Worm (Caenorhabditis elegans) whole organism, L2 larva: ENCODE measurements around the gene twk-5.
A peak's percentile ranks its signal among the peaks of the same experiment; 100 is the strongest.

Experiments
- C34F6.9 ChIP-seq: fragments of 150-350 bp; optimal IDR thresholded peaks from 2 replicates; lab custom pipeline; 2014; ENCODE audit warnings: missing biosample characterization, missing genetic modification characterization
- F13H6.1 ChIP-seq: sonication (generic microtip); optimal IDR thresholded peaks from 2 replicates; lab custom pipeline; 2016; ENCODE audit warnings: missing genetic modification characterization, missing compliant biosample characterization
- R02D3.7 ChIP-seq: fragments of 150-350 bp; optimal IDR thresholded peaks from 2 replicates; lab custom pipeline; 2014; ENCODE audit warnings: missing biosample characterization, missing genetic modification characterization
- ZK546.5 ChIP-seq: sonication (generic microtip); optimal IDR thresholded peaks from 2 replicates; lab custom pipeline; 2017; ENCODE audit warnings: missing biosample characterization, missing genetic modification characterization
- alr-1 ChIP-seq: fragments of 150-350 bp; optimal IDR thresholded peaks from 2 replicates; lab custom pipeline; 2014; ENCODE audit warnings: missing biosample characterization, missing genetic modification characterization
- aly-2 ChIP-seq: fragments of 150-350 bp; optimal IDR thresholded peaks from 2 replicates; lab custom pipeline; 2014; ENCODE audit warnings: missing biosample characterization, missing genetic modification characterization
- blmp-1 ChIP-seq: sonication (generic microtip); optimal IDR thresholded peaks from 2 replicates; lab custom pipeline; 2017; ENCODE audit warnings: missing genetic modification characterization, mild to moderate bottlenecking, missing compliant biosample characterization, antibody characterized with exemption, moderate library complexity; ENCODE audit not compliant: insufficient read depth
- ceh-16 ChIP-seq: fragments of 150-350 bp; optimal IDR thresholded peaks from 2 replicates; lab custom pipeline; 2014; ENCODE audit warnings: missing biosample characterization, missing genetic modification characterization
- crh-2 ChIP-seq: sonication (generic microtip); optimal IDR thresholded peaks from 2 replicates; lab custom pipeline; 2017; ENCODE audit warnings: missing biosample characterization, missing genetic modification characterization
- egl-27 ChIP-seq: sonication (generic microtip); optimal IDR thresholded peaks from 3 replicates; lab custom pipeline; 2017; ENCODE audit warnings: missing biosample characterization, missing genetic modification reagents, missing genetic modification characterization
- elt-3 ChIP-seq: sonication (generic microtip); optimal IDR thresholded peaks from 2 replicates; lab custom pipeline; 2017; ENCODE audit warnings: missing biosample characterization, missing genetic modification characterization
- fos-1 ChIP-seq: fragments of 150-350 bp; optimal IDR thresholded peaks from 2 replicates; lab custom pipeline; 2014; ENCODE audit warnings: missing biosample characterization, missing genetic modification characterization
- lin-39 ChIP-seq: fragments of 150-350 bp; optimal IDR thresholded peaks from 2 replicates; lab custom pipeline; 2014; ENCODE audit warnings: missing biosample characterization, missing genetic modification reagents, missing genetic modification characterization
- lsy-2 ChIP-seq, 2 experiments: fragments of 150-350 bp in 1 of 2; sonication (generic microtip) in 1 of 2; optimal IDR thresholded peaks; 2 replicates each; lab custom pipeline; 2014 to 2017; ENCODE audit warnings: missing biosample characterization in 2 of 2, missing genetic modification characterization in 2 of 2
- mab-5 ChIP-seq: fragments of 150-350 bp; optimal IDR thresholded peaks from 2 replicates; lab custom pipeline; 2014; ENCODE audit warnings: missing biosample characterization, missing genetic modification characterization
- nhr-10 ChIP-seq: sonication (generic microtip); optimal IDR thresholded peaks from 2 replicates; lab custom pipeline; 2017; ENCODE audit warnings: missing biosample characterization, missing genetic modification characterization
- nhr-11 ChIP-seq: fragments of 150-350 bp; optimal IDR thresholded peaks from 2 replicates; lab custom pipeline; 2014; ENCODE audit warnings: missing biosample characterization, missing genetic modification characterization
- nhr-12 ChIP-seq: fragments of 150-350 bp; optimal IDR thresholded peaks from 2 replicates; lab custom pipeline; 2014; ENCODE audit warnings: missing biosample characterization, missing genetic modification characterization
- nhr-21 ChIP-seq: fragments of 150-350 bp; optimal IDR thresholded peaks from 2 replicates; lab custom pipeline; 2014; ENCODE audit warnings: missing biosample characterization, missing genetic modification characterization
- nhr-23 ChIP-seq: fragments of 150-350 bp; optimal IDR thresholded peaks from 2 replicates; lab custom pipeline; 2014; ENCODE audit warnings: missing biosample characterization, missing genetic modification reagents, missing genetic modification characterization
- nhr-237 ChIP-seq: fragments of 150-350 bp; optimal IDR thresholded peaks from 2 replicates; lab custom pipeline; 2014; ENCODE audit warnings: missing biosample characterization, missing genetic modification characterization
- nhr-25 ChIP-seq: fragments of 150-350 bp; sonication (generic microtip); optimal IDR thresholded peaks from 3 replicates; lab custom pipeline; 2014; ENCODE audit warnings: missing biosample characterization, missing genetic modification characterization
- nhr-6 ChIP-seq: fragments of 150-350 bp; optimal IDR thresholded peaks from 2 replicates; lab custom pipeline; 2014; ENCODE audit warnings: missing biosample characterization, missing genetic modification characterization
- peb-1 ChIP-seq: fragments of 150-350 bp; optimal IDR thresholded peaks from 2 replicates; lab custom pipeline; 2014; ENCODE audit warnings: missing biosample characterization, missing genetic modification characterization
- sem-4 ChIP-seq: fragments of 150-350 bp; optimal IDR thresholded peaks from 2 replicates; lab custom pipeline; 2014; ENCODE audit warnings: missing biosample characterization, missing genetic modification reagents, missing genetic modification characterization
- skn-1 ChIP-seq: sonication (generic microtip); optimal IDR thresholded peaks from 2 replicates; lab custom pipeline; 2017; ENCODE audit warnings: missing biosample characterization, missing genetic modification characterization
- sma-9 ChIP-seq, 2 experiments: fragments of 150-350 bp in 1 of 2; sonication (generic microtip) in 1 of 2; optimal IDR thresholded peaks; 2 replicates each; lab custom pipeline; 2014 to 2016; ENCODE audit warnings: missing genetic modification characterization in 2 of 2, mild to moderate bottlenecking in 1 of 2, missing biosample characterization in 1 of 2, missing compliant biosample characterization in 1 of 2, missing genetic modification reagents in 1 of 2, moderate library complexity in 1 of 2
- snpc-4 ChIP-seq: fragments of 150-350 bp; optimal IDR thresholded peaks from 2 replicates; lab custom pipeline; 2014; ENCODE audit warnings: missing biosample characterization, missing genetic modification characterization
- unc-39 ChIP-seq: fragments of 150-350 bp; optimal IDR thresholded peaks from 2 replicates; lab custom pipeline; 2014; ENCODE audit warnings: missing biosample characterization, missing genetic modification characterization
- unc-55 ChIP-seq: fragments of 150-350 bp; sonication (generic microtip); optimal IDR thresholded peaks from 3 replicates; lab custom pipeline; 2014; ENCODE audit warnings: missing biosample characterization, missing genetic modification reagents, missing genetic modification characterization
- zag-1 ChIP-seq: fragments of 150-350 bp; optimal IDR thresholded peaks from 2 replicates; lab custom pipeline; 2014; ENCODE audit warnings: missing biosample characterization, missing genetic modification characterization
- ztf-11 ChIP-seq: sonication (generic microtip); optimal IDR thresholded peaks from 2 replicates; lab custom pipeline; 2017; ENCODE audit warnings: missing biosample characterization, missing genetic modification characterization

twk-5 gene

ce11 chrII:11503761-11504160, 18.7 kb upstream of the twk-5 start:
- TF ChIP-seq sma-9 (GFP tag; optimal IDR thresholded peaks at IDR 0.05; lab: Kevin White, UChicago): no peak
- TF ChIP-seq sma-9 (tag; optimal IDR thresholded peaks at IDR 0.05; lab: Kevin White, UChicago): no peak
- TF ChIP-seq nhr-23 (tag; lab: Kevin White, UChicago): no peak
- no peak for TF ChIP-seq ceh-16 (tag; lab: Kevin White, UChicago)
- TF ChIP-seq nhr-10 (tag; lab: Kevin White, UChicago): no peak
- TF ChIP-seq skn-1 (tag; lab: Kevin White, UChicago): no peak
- no peak for TF ChIP-seq nhr-21 (tag; lab: Kevin White, UChicago)
- TF ChIP-seq egl-27 (tag; lab: Kevin White, UChicago): no peak
- no peak for TF ChIP-seq crh-2 (tag; lab: Kevin White, UChicago)
- TF ChIP-seq zag-1: no peak
- no peak for TF ChIP-seq lin-39 (tag; lab: Kevin White, UChicago)
- no peak for TF ChIP-seq fos-1 (tag; lab: Kevin White, UChicago)
- TF ChIP-seq blmp-1 (tag; lab: Kevin White, UChicago): no peak
- TF ChIP-seq ztf-11: no peak
- TF ChIP-seq, all 48 proteins: peak for 0

DNA sequence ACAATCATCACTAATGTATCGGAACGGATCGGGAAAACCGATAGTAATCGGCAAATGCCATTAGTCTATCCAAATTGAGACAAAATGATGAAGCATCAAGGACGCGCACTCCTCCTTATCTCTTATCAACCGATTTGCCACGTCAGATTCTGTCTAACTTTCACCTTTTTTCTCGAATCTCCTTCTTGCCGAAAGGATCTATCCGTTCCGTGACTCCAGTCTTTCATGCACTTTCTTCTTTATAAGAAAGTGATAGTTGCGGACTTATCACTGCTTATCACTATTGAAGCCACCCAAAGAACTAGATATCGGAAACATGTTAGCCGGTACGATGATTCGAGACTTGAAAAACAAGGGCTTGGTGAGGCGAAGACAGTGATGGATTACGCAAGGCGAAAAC, 16.9 kb upstream of the twk-5 start:
- TF ChIP-seq sma-9 (GFP tag; optimal IDR thresholded peaks at IDR 0.05; lab: Kevin White, UChicago) (peak; percentile 56), sma-9 (tag; optimal IDR thresholded peaks at IDR 0.05; lab: Kevin White, UChicago) (no peak), sem-4 (tag; lab: Kevin White, UChicago) (no peak), skn-1 (tag; lab: Kevin White, UChicago) (no peak), peb-1 (tag; lab: Kevin White, UChicago) (no peak), blmp-1 (tag; lab: Kevin White, UChicago) (peak; percentile 90), C34F6.9 (tag; lab: Kevin White, UChicago) (no peak), alr-1 (tag; lab: Kevin White, UChicago) (no peak), unc-55 (GFP tag; lab: Kevin White, UChicago) (no peak), fos-1 (tag; lab: Kevin White, UChicago) (peak; percentile 36), crh-2 (tag; lab: Kevin White, UChicago) (peak; percentile 5), lsy-2 (tag; optimal IDR thresholded peaks at IDR 0.05; lab: Kevin White, UChicago) (peak in 1 of 2 experiments; percentile 12), nhr-21 (tag; lab: Kevin White, UChicago) (peak; percentile 84), nhr-12 (no peak), ceh-16 (tag; lab: Kevin White, UChicago) (no peak), nhr-25 (tag; lab: Kevin White, UChicago) (peak; percentile 7), elt-3 (tag; lab: Kevin White, UChicago) (no peak)

- peak; percentile 53 for TF ChIP-seq fos-1 (tag; lab: Kevin White, UChicago)
- TF ChIP-seq aly-2 (tag; lab: Kevin White, UChicago): no peak
Observed at ce11 chrII:11500198-11500597, 15.1 kb upstream of the twk-5 start, which contains the start of gene B0334.20. B0334.20 (minus strand) TSS chrII:11500459.

DNA sequence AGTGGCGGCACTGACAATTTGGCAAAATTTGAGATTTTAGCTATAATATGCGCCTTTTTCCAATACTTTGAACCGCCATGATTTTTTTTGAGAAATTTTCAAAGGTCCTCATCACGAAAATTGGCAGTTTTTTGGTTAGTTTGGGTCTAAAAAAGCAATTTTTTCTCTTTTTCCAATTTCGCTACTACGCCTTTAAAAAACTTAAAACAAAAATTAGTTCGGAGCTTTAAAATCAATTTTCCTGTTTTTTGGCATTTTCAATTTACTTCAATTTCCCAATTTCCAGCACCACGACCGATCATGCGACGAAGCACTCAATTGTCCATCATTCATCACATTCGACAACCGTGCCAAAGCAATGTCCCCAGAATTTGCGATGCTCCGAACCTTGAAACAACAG, 12.3 kb upstream of the twk-5 start, which contains the start of gene B0334.5:
TSS of gene B0334.5 (plus strand) at position 301 of the 400 bp plus-strand sequence.
- TF ChIP-seq R02D3.7 (tag; lab: Kevin White, UChicago) (no peak), nhr-237 (tag; lab: Kevin White, UChicago) (no peak), nhr-11 (no peak), lin-39 (tag; lab: Kevin White, UChicago) (no peak), skn-1 (tag; lab: Kevin White, UChicago) (no peak), ZK546.5 (tag; lab: Kevin White, UChicago) (no peak), nhr-23 (tag; lab: Kevin White, UChicago) (no peak), snpc-4 (tag; lab: Kevin White, UChicago) (no peak), unc-55 (GFP tag; lab: Kevin White, UChicago) (no peak), nhr-6 (tag; lab: Kevin White, UChicago) (no peak), mab-5 (no peak), crh-2 (tag; lab: Kevin White, UChicago) (no peak)

ce11 chrII:11496767-11497166, 11.7 kb upstream of the twk-5 start, which contains the start of gene emc-5:
emc-5 (plus strand) TSS chrII:11496780.
- TF ChIP-seq sma-9 (GFP tag; optimal IDR thresholded peaks at IDR 0.05; lab: Kevin White, UChicago) (peak; percentile 17), sma-9 (tag; optimal IDR thresholded peaks at IDR 0.05; lab: Kevin White, UChicago) (no peak), F13H6.1 (peak; percentile 43), lsy-2 (tag; optimal IDR thresholded peaks at IDR 0.05; lab: Kevin White, UChicago) (peak in 1 of 2 experiments; percentile 34), unc-39 (tag; lab: Kevin White, UChicago) (no peak), ztf-11 (no peak), mab-5 (peak; percentile 9)
